Worm (Caenorhabditis elegans): ENCODE results near the gene puf-7.

DNA sequence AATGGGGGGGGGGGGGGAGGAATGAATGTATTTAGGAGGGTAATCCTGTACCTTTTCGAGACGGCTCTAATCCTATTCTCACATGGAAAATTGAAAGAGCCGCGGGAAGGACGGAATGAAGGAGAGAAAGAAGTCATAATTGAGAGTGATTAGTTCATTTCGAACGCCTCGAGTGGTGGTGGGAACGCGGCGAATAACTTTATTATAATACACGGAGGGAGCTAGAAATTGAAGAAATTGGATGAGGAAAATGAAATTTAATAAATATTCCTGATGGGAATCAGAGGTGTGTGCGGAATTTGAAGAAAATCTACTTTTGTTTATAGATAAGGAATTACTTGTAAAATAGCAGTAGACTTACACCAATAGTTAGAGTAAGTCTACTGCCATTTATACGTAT is 47.0 kb downstream of the puf-7 start:
- TF ChIP-seq T22C8.4 (GFP tag; IDR thresholded peaks at IDR 0.05) = no peak
- no peak for TF ChIP-seq med-1 (GFP tag; optimal IDR thresholded peaks at IDR 0.05; ENCODE audit: insufficient read depth)

Data from whole organism, midembryonic.